Fruit fly (Drosophila melanogaster): ENCODE results near the gene Eig71Ee.

Gene Eig71Ee

dm6 chr3L:15677662-15678061 lies 21.9 kb upstream of the Eig71Ee start:
- TF ChIP-seq Aef1 (GFP tag; IDR thresholded peaks at IDR 0.05): no peak
- TF ChIP-seq dmrt11E (tag; optimal IDR thresholded peaks at IDR 0.05): no peak
- TF ChIP-seq bsh (GFP tag; optimal IDR thresholded peaks at IDR 0.05): peak in 1 of 2 experiments; percentile 33
- no peak for TF ChIP-seq CG8388 (GFP tag; optimal IDR thresholded peaks at IDR 0.05)
- no peak for TF ChIP-seq NC2β (GFP tag; optimal IDR thresholded peaks at IDR 0.05)
- peak; percentile 6 for TF ChIP-seq CG14710 (tag; optimal IDR thresholded peaks at IDR 0.05)
- peak; percentile 32 for TF ChIP-seq Sox102F (GFP tag; optimal IDR thresholded peaks at IDR 0.05)
- no peak for TF ChIP-seq CG2116 (GFP tag; optimal IDR thresholded peaks at IDR 0.05)
- TF ChIP-seq pho (GFP tag; optimal IDR thresholded peaks at IDR 0.05): no peak
- no peak for TF ChIP-seq repo (GFP tag; optimal IDR thresholded peaks at IDR 0.05)
- TF ChIP-seq CG2678 (tag; optimal IDR thresholded peaks at IDR 0.05): peak; percentile 33
- TF ChIP-seq CG3065 (GFP tag; optimal IDR thresholded peaks at IDR 0.05): no peak
- no peak for TF ChIP-seq bcd (GFP tag; optimal IDR thresholded peaks at IDR 0.05)
- peak; percentile 17 for TF ChIP-seq unpg (GFP tag; optimal IDR thresholded peaks at IDR 0.05)
- TF ChIP-seq CG4282 (GFP tag; optimal IDR thresholded peaks at IDR 0.05): no peak
- peak; percentile 18 for TF ChIP-seq phol (tag; optimal IDR thresholded peaks at IDR 0.05)
- no peak for TF ChIP-seq CG7987 (GFP tag; optimal IDR thresholded peaks at IDR 0.05)
- no peak for TF ChIP-seq CG18619 (GFP tag; optimal IDR thresholded peaks at IDR 0.05)
- no peak for TF ChIP-seq Camta (GFP tag; optimal IDR thresholded peaks at IDR 0.05)
- peak; percentile 9 for TF ChIP-seq CG12391 (tag; optimal IDR thresholded peaks at IDR 0.05)
- no peak for TF ChIP-seq CG4424 (GFP tag; optimal IDR thresholded peaks at IDR 0.05)
- no peak for TF ChIP-seq CG10209 (GFP tag; optimal IDR thresholded peaks at IDR 0.05)
- peak; percentile 8 for TF ChIP-seq CG7556 (GFP tag; optimal IDR thresholded peaks at IDR 0.05)
- no peak for TF ChIP-seq CG12219 (GFP tag; optimal IDR thresholded peaks at IDR 0.05)
- TF ChIP-seq NFAT (GFP tag; IDR thresholded peaks at IDR 0.05): no peak
- TF ChIP-seq nerfin-2 (GFP tag; IDR thresholded peaks at IDR 0.05; ENCODE audit: partially characterized antibody): no peak
- TF ChIP-seq CG17568 (GFP tag; optimal IDR thresholded peaks at IDR 0.05): no peak
- no peak for TF ChIP-seq hkb (optimal IDR thresholded peaks at IDR 0.05)
- no peak for TF ChIP-seq hkb (GFP tag; IDR thresholded peaks at IDR 0.05)
- no peak for TF ChIP-seq H15 (GFP tag; IDR thresholded peaks at IDR 0.05)
- no peak for TF ChIP-seq p53 (GFP tag; optimal IDR thresholded peaks at IDR 0.05)
- TF ChIP-seq gro (GFP tag; optimal IDR thresholded peaks at IDR 0.05): no peak
- no peak for TF ChIP-seq tin (GFP tag; optimal IDR thresholded peaks at IDR 0.05)
- TF ChIP-seq al (GFP tag; IDR thresholded peaks at IDR 0.05): no peak
- no peak for TF ChIP-seq HHEX (GFP tag; optimal IDR thresholded peaks at IDR 0.05)
- no peak for TF ChIP-seq CG3995 (GFP tag; optimal IDR thresholded peaks at IDR 0.05)
- 0 out of 2 replicates have a peak, but pooled peaks have one; percentile 5 for TF ChIP-seq CG10321 (GFP tag; IDR thresholded peaks at IDR 0.05)
- peak; percentile 32 for TF ChIP-seq CG11504 (tag; optimal IDR thresholded peaks at IDR 0.05)
- TF ChIP-seq CG16779 (GFP tag; IDR thresholded peaks at IDR 0.05): no peak
- TF ChIP-seq CG4730 (GFP tag; IDR thresholded peaks at IDR 0.05): no peak
- no peak for TF ChIP-seq HLHmδ (GFP tag; optimal IDR thresholded peaks at IDR 0.05)
- TF ChIP-seq CG13775 (GFP tag; optimal IDR thresholded peaks at IDR 0.05): no peak
- no peak for TF ChIP-seq CG1233 (GFP tag; optimal IDR thresholded peaks at IDR 0.05)
- no peak for TF ChIP-seq pb (GFP tag; optimal IDR thresholded peaks at IDR 0.05)
- no peak for TF ChIP-seq Scr (GFP tag; IDR thresholded peaks at IDR 0.05; ENCODE audit: partially characterized antibody)
- 0 out of 2 replicates have a peak, but pooled peaks have one; percentile 21 for TF ChIP-seq Xrp1 (GFP tag; IDR thresholded peaks at IDR 0.05)
- no peak for TF ChIP-seq lbe (GFP tag; optimal IDR thresholded peaks at IDR 0.05)
- no peak for TF ChIP-seq CG7372 (GFP tag; IDR thresholded peaks at IDR 0.05)
- TF ChIP-seq CG6683 (GFP tag; optimal IDR thresholded peaks at IDR 0.05): no peak
- TF ChIP-seq inv (GFP tag; IDR thresholded peaks at IDR 0.05; ENCODE audit: partially characterized antibody): no peak
- no peak for TF ChIP-seq Dfd (GFP tag; optimal IDR thresholded peaks at IDR 0.05)
